Fruit fly (Drosophila melanogaster) whole organism, embryonic: Measurements from ENCODE around the gene GstD7.
A peak's percentile ranks its signal among the peaks of the same experiment; 100 is the strongest.

ENCODE experiments used
- Atf3 ChIP-seq: fragments of 200-800 bp; sonication (Bioruptor generic); optimal IDR thresholded peaks from 3 replicates; lab custom pipeline; 2016; ENCODE audit warnings: missing biosample characterization, missing genetic modification characterization
- C15 ChIP-seq: fragments of 200-800 bp; sonication (Bioruptor generic); IDR thresholded peaks from 3 replicates; pipeline ENCODE4 v1.3.6; 2022; ENCODE audit warnings: missing biosample characterization, missing genetic modification characterization
- CG10209 ChIP-seq: fragments of 200-800 bp; sonication (Bioruptor generic); optimal IDR thresholded peaks from 3 replicates; lab custom pipeline; 2017; ENCODE audit warnings: missing biosample characterization, mild to moderate bottlenecking, missing genetic modification characterization, missing genetic modification reagents
- CG10267 ChIP-seq: fragments of 200-800 bp; sonication (Bioruptor generic); optimal IDR thresholded peaks from 2 replicates; lab custom pipeline; 2018; ENCODE audit warnings: missing biosample characterization, mild to moderate bottlenecking, missing genetic modification characterization, moderate library complexity
- CG10959 ChIP-seq: fragments of 200-800 bp; sonication (Bioruptor generic); IDR thresholded peaks from 2 replicates; pipeline ENCODE4 v1.3.6; 2022; ENCODE audit warnings: missing biosample characterization, missing genetic modification characterization
- CG12219 ChIP-seq: fragments of 200-800 bp; sonication (Bioruptor generic); optimal IDR thresholded peaks from 3 replicates; lab custom pipeline; 2018; ENCODE audit warnings: missing biosample characterization, mild to moderate bottlenecking, missing genetic modification characterization
- CG12236 ChIP-seq: fragments of 200-800 bp; sonication (Bioruptor generic); optimal IDR thresholded peaks from 2 replicates; lab custom pipeline; 2016; ENCODE audit warnings: missing biosample characterization, missing genetic modification characterization
- CG14965 ChIP-seq: fragments of 200-800 bp; sonication (Bioruptor generic); optimal IDR thresholded peaks from 2 replicates; lab custom pipeline; 2016; ENCODE audit warnings: missing biosample characterization, missing genetic modification characterization, borderline replicate concordance
- CG30403 ChIP-seq: fragments of 200-800 bp; sonication (Bioruptor generic); optimal IDR thresholded peaks from 3 replicates; lab custom pipeline; 2016; ENCODE audit warnings: missing biosample characterization, missing genetic modification characterization
- CG33213 ChIP-seq: fragments of 200-800 bp; sonication (Bioruptor generic); optimal IDR thresholded peaks from 3 replicates; lab custom pipeline; 2016; ENCODE audit warnings: missing biosample characterization, missing genetic modification characterization
- CG3726 ChIP-seq: fragments of 200-800 bp; sonication (Bioruptor generic); IDR thresholded peaks from 3 replicates; pipeline ENCODE4, ENCODE4 v1.3.6; 2022; ENCODE audit warnings: missing biosample characterization, missing genetic modification characterization
- CG5245 ChIP-seq: fragments of 200-800 bp; sonication (Bioruptor generic); optimal IDR thresholded peaks from 3 replicates; lab custom pipeline; 2016; ENCODE audit warnings: missing biosample characterization, missing genetic modification characterization
- CG6791 ChIP-seq: fragments of 200-800 bp; sonication (Bioruptor generic); IDR thresholded peaks from 3 replicates; pipeline ENCODE4 v1.3.6; 2022; ENCODE audit warnings: missing biosample characterization, missing genetic modification characterization; ENCODE audit not compliant: partially characterized antibody
- CG7357 ChIP-seq: fragments of 200-800 bp; sonication (Bioruptor generic); IDR thresholded peaks from 3 replicates; pipeline ENCODE4 v1.3.6; 2022; ENCODE audit warnings: missing biosample characterization, missing genetic modification characterization
- CG7556 ChIP-seq: fragments of 200-800 bp; sonication (Bioruptor generic); optimal IDR thresholded peaks from 2 replicates; lab custom pipeline; 2017; ENCODE audit warnings: missing biosample characterization, mild to moderate bottlenecking, missing genetic modification characterization
- CG7786 ChIP-seq: fragments of 200-800 bp; sonication (Bioruptor generic); optimal IDR thresholded peaks from 2 replicates; lab custom pipeline; 2016; ENCODE audit warnings: missing biosample characterization, missing genetic modification characterization
- CG7963 ChIP-seq: fragments of 200-800 bp; sonication (Bioruptor generic); IDR thresholded peaks from 3 replicates; pipeline ENCODE4 v1.3.6; 2022; ENCODE audit warnings: missing biosample characterization, missing genetic modification characterization; ENCODE audit not compliant: partially characterized antibody
- CG9437 ChIP-seq: fragments of 200-800 bp; sonication (Bioruptor generic); optimal IDR thresholded peaks from 2 replicates; lab custom pipeline; 2018; ENCODE audit warnings: missing biosample characterization, mild to moderate bottlenecking, missing genetic modification characterization
- D ChIP-seq, 2 experiments: fragments of 200-800 bp in 1 of 2; fragments of >200 bp in 1 of 2; sonication (Bioruptor generic) in 1 of 2; optimal IDR thresholded peaks; 2 replicates in 1 of 2; 3 replicates in 1 of 2; lab custom pipeline; 2017; ENCODE audit warnings: mild to moderate bottlenecking in 1 of 2, missing biosample characterization in 1 of 2, missing genetic modification characterization in 1 of 2, missing genetic modification reagents in 1 of 2
- Dll ChIP-seq: fragments of 200-800 bp; sonication (Bioruptor generic); IDR thresholded peaks from 4 replicates; pipeline ENCODE4 v1.3.6; 2022; ENCODE audit warnings: missing biosample characterization, missing genetic modification characterization; ENCODE audit not compliant: partially characterized antibody
- ERR ChIP-seq: fragments of 200-800 bp; sonication (Bioruptor generic); optimal IDR thresholded peaks from 2 replicates; lab custom pipeline; 2016; ENCODE audit warnings: missing biosample characterization, missing genetic modification characterization
- Fer2 ChIP-seq: fragments of 200-800 bp; sonication (Bioruptor generic); optimal IDR thresholded peaks from 2 replicates; lab custom pipeline; 2018; ENCODE audit warnings: missing biosample characterization, mild to moderate bottlenecking, missing genetic modification characterization, moderate library complexity
- Gug ChIP-seq: fragments of 200-800 bp; sonication (Bioruptor generic); IDR thresholded peaks from 4 replicates; pipeline ENCODE4 v1.3.6; 2022; ENCODE audit warnings: missing biosample characterization, missing genetic modification characterization
- Neu2 ChIP-seq: fragments of 200-800 bp; sonication (Bioruptor generic); optimal IDR thresholded peaks from 3 replicates; lab custom pipeline; 2016; ENCODE audit warnings: missing biosample characterization, missing genetic modification characterization, borderline replicate concordance
- Ravus ChIP-seq: fragments of 200-800 bp; sonication (Bioruptor generic); IDR thresholded peaks from 2 replicates; pipeline ENCODE4 v1.3.6; 2022; ENCODE audit warnings: missing biosample characterization, missing genetic modification characterization
- Rx ChIP-seq: fragments of 200-800 bp; sonication (Bioruptor generic); IDR thresholded peaks from 2 replicates; pipeline ENCODE4 v1.3.6; 2022; ENCODE audit warnings: missing biosample characterization, missing genetic modification characterization
- Six4 ChIP-seq: fragments of 200-800 bp; sonication (Bioruptor generic); optimal IDR thresholded peaks from 2 replicates; lab custom pipeline; 2016; ENCODE audit warnings: missing biosample characterization, missing genetic modification characterization
- YL-1 ChIP-seq: fragments of 200-800 bp; sonication (Bioruptor generic); optimal IDR thresholded peaks from 3 replicates; lab custom pipeline; 2017; ENCODE audit warnings: missing biosample characterization, mild to moderate bottlenecking, missing genetic modification characterization
- ab ChIP-seq: fragments of 200-800 bp; sonication (Bioruptor generic); optimal IDR thresholded peaks from 2 replicates; lab custom pipeline; 2016; ENCODE audit warnings: missing biosample characterization, missing genetic modification characterization
- al ChIP-seq: fragments of 200-800 bp; sonication (Bioruptor generic); IDR thresholded peaks from 2 replicates; pipeline ENCODE4 v1.3.6; 2022; ENCODE audit warnings: missing biosample characterization, missing genetic modification characterization
- az2 ChIP-seq: fragments of 200-800 bp; sonication (Bioruptor generic); optimal IDR thresholded peaks from 3 replicates; lab custom pipeline; 2016; ENCODE audit warnings: missing biosample characterization, missing genetic modification characterization
- crc ChIP-seq: fragments of 200-800 bp; sonication (Bioruptor generic); optimal IDR thresholded peaks from 2 replicates; lab custom pipeline; 2016; ENCODE audit warnings: missing biosample characterization, missing genetic modification characterization
- croc ChIP-seq: fragments of 200-800 bp; sonication (Bioruptor generic); conservative IDR thresholded peaks from 3 replicates; pipeline ENCODE4 v1.3.6; 2022; ENCODE audit warnings: missing biosample characterization, missing genetic modification characterization
- ems ChIP-seq: fragments of 200-800 bp; sonication (Bioruptor generic); optimal IDR thresholded peaks from 3 replicates; lab custom pipeline; 2016; ENCODE audit warnings: missing biosample characterization, missing genetic modification characterization
- inv ChIP-seq: fragments of 200-800 bp; sonication (Bioruptor generic); IDR thresholded peaks from 2 replicates; pipeline ENCODE4 v1.3.6; 2022; ENCODE audit warnings: missing biosample characterization, missing genetic modification characterization; ENCODE audit not compliant: partially characterized antibody
- mam ChIP-seq: fragments of 200-800 bp; sonication (Bioruptor generic); optimal IDR thresholded peaks from 3 replicates; lab custom pipeline; 2016; ENCODE audit warnings: missing biosample characterization, missing genetic modification characterization
- nau ChIP-seq: fragments of 200-800 bp; sonication (Bioruptor generic); optimal IDR thresholded peaks from 3 replicates; lab custom pipeline; 2017; ENCODE audit warnings: missing biosample characterization, mild to moderate bottlenecking, missing genetic modification characterization, missing genetic modification reagents
- nerfin-2 ChIP-seq: fragments of 200-800 bp; sonication (Bioruptor generic); IDR thresholded peaks from 2 replicates; pipeline ENCODE4 v1.3.6; 2022; ENCODE audit warnings: missing biosample characterization, missing genetic modification characterization; ENCODE audit not compliant: partially characterized antibody
- pho ChIP-seq: fragments of 200-800 bp; sonication (Bioruptor generic); optimal IDR thresholded peaks from 2 replicates; lab custom pipeline; 2016; ENCODE audit warnings: missing biosample characterization, missing genetic modification characterization
- rib ChIP-seq: fragments of 200-800 bp; sonication (Bioruptor generic); IDR thresholded peaks from 2 replicates; pipeline ENCODE4 v1.3.6; 2022; ENCODE audit warnings: missing biosample characterization, missing genetic modification characterization
- schlank ChIP-seq: fragments of 200-800 bp; sonication (Bioruptor generic); optimal IDR thresholded peaks from 2 replicates; lab custom pipeline; 2018; ENCODE audit warnings: missing biosample characterization, mild to moderate bottlenecking, missing genetic modification characterization
- shn ChIP-seq: fragments of 200-800 bp; sonication (Bioruptor generic); optimal IDR thresholded peaks from 3 replicates; lab custom pipeline; 2016; ENCODE audit warnings: missing biosample characterization, missing genetic modification characterization
- slbo ChIP-seq: fragments of 200-800 bp; sonication (Bioruptor generic); IDR thresholded peaks from 2 replicates; pipeline ENCODE4 v1.3.6; 2022; ENCODE audit warnings: missing biosample characterization, missing genetic modification characterization
- so ChIP-seq: fragments of 200-800 bp; sonication (Bioruptor generic); IDR thresholded peaks from 3 replicates; pipeline ENCODE4 v1.3.6; 2022; ENCODE audit warnings: missing biosample characterization, missing genetic modification characterization
- sob ChIP-seq: fragments of 200-800 bp; sonication (Bioruptor generic); IDR thresholded peaks from 2 replicates; pipeline ENCODE4 v1.3.6; 2022; ENCODE audit warnings: missing biosample characterization, missing genetic modification characterization
- ssp ChIP-seq: fragments of 200-800 bp; sonication (Bioruptor generic); IDR thresholded peaks from 2 replicates; pipeline ENCODE4 v1.3.6; 2022; ENCODE audit warnings: missing biosample characterization, missing genetic modification characterization
- stc ChIP-seq: fragments of 200-800 bp; sonication (Bioruptor generic); IDR thresholded peaks from 2 replicates; pipeline ENCODE4 v1.3.6; 2022; ENCODE audit warnings: missing biosample characterization, missing genetic modification characterization
- unpg ChIP-seq: fragments of 200-800 bp; sonication (Bioruptor generic); optimal IDR thresholded peaks from 3 replicates; lab custom pipeline; 2018; ENCODE audit warnings: missing biosample characterization, mild to moderate bottlenecking, missing genetic modification characterization, moderate library complexity
- vvl ChIP-seq: fragments of 200-800 bp; sonication (Bioruptor generic); IDR thresholded peaks from 2 replicates; pipeline ENCODE4 v1.3.6; 2022; ENCODE audit warnings: missing biosample characterization, missing genetic modification characterization

GstD7 gene

dm6 chr3R:12425510-12426309 is 47.4 kb downstream of the GstD7 start, which contains the start of gene Pp1-87B (continued):
- TF ChIP-seq so (GFP tag; lab: Robert Waterston, UW) (no peak), CG33213 (GFP tag; lab: Kevin White, UChicago) (no peak), C15 (no peak), Dll (0 out of 4 replicates have a peak, but pooled peaks have one; percentile 23), CG10209 (GFP tag; lab: Kevin White, UChicago) (peak; percentile 18), mam (GFP tag; lab: Kevin White, UChicago) (no peak), Fer2 (tag; lab: Kevin White, UChicago) (no peak), ssp (GFP tag; lab: Robert Waterston, UW) (no peak), CG5245 (GFP tag; lab: Kevin White, UChicago) (no peak), CG9437 (GFP tag; lab: Kevin White, UChicago) (peak; percentile 37), crc (GFP tag; lab: Kevin White, UChicago) (no peak), Six4 (no peak), D (optimal IDR thresholded peaks at IDR 0.05; lab: Kevin White, UChicago) (no peak), D (GFP tag; optimal IDR thresholded peaks at IDR 0.05; lab: Kevin White, UChicago) (no peak), nerfin-2 (GFP tag; lab: Robert Waterston, UW) (no peak), Ravus (GFP tag; lab: Robert Waterston, UW) (no peak), inv (GFP tag; lab: Robert Waterston, UW) (peak; percentile 25; the same call in 1 of the 2 replicates), YL-1 (GFP tag; lab: Kevin White, UChicago) (peak; percentile 86), ems (GFP tag; lab: Kevin White, UChicago) (no peak), Atf3 (no peak), CG12236 (GFP tag; lab: Kevin White, UChicago) (no peak), Neu2 (GFP tag; lab: Kevin White, UChicago) (no peak), pho (no peak), az2 (no peak), ERR (GFP tag; lab: Kevin White, UChicago) (no peak), nau (GFP tag; lab: Kevin White, UChicago) (no peak), rib (GFP tag; lab: Robert Waterston, UW) (no peak), CG12219 (GFP tag; lab: Kevin White, UChicago) (no peak), CG7786 (GFP tag; lab: Kevin White, UChicago) (peak; percentile 2), shn (GFP tag; lab: Kevin White, UChicago) (peak; percentile 26), sob (GFP tag; lab: Robert Waterston, UW) (no peak), stc (GFP tag; lab: Robert Waterston, UW) (no peak), CG10267 (peak; percentile 16), croc (GFP tag; lab: Robert Waterston, UW) (no peak), CG3726 (GFP tag; lab: Robert Waterston, UW) (no peak), unpg (GFP tag; lab: Kevin White, UChicago) (no peak), al (no peak), Gug (GFP tag; lab: Robert Waterston, UW) (no peak), CG7556 (GFP tag; lab: Kevin White, UChicago) (no peak), CG30403 (GFP tag; lab: Kevin White, UChicago) (peak; percentile 39), ab (GFP tag; lab: Kevin White, UChicago) (no peak), slbo (GFP tag; lab: Robert Waterston, UW) (no peak), CG7357 (GFP tag; lab: Robert Waterston, UW) (no peak), CG7963 (GFP tag; lab: Robert Waterston, UW) (no peak), schlank (tag; lab: Kevin White, UChicago) (no peak), CG10959 (GFP tag; lab: Robert Waterston, UW) (no peak), CG14965 (GFP tag; lab: Kevin White, UChicago) (no peak), CG6791 (peak; percentile 55; the same call in 2 of the 3 replicates), Rx (GFP tag; lab: Robert Waterston, UW) (no peak), vvl (GFP tag; lab: Robert Waterston, UW) (peak; percentile 25; the same call in 1 of the 2 replicates)
